Worm (Caenorhabditis elegans): ENCODE results near the gene fbxa-167.

fbxa-167 gene

DNA sequence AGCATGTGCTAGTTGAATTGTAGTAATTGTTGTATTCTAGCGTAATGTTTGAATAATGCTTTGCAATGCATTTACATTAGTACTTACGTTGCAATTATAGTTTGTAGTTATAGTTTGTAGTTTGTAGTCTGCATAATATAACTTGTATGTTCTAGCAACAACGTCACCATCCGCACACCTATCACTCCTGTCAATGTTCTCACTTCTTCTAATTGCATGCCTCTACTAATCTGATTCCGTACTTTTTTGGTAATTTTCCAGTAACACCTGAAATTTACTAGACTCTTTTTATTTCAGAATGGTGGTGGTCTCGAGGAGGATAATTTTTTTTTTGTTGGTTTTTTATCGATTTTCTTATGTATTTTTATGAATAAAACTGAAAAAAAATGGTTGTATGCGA lies 4.7 kb upstream of the fbxa-167 start:
- TF ChIP-seq lin-15B (tag; optimal IDR thresholded peaks at IDR 0.05): no peak
- peak; percentile 43; the same call in 1 of the 2 replicates for TF ChIP-seq nhr-42 (GFP tag; IDR thresholded peaks at IDR 0.05)
- no peak for TF ChIP-seq lir-3 (tag; optimal IDR thresholded peaks at IDR 0.05)
- TF ChIP-seq jun-1 (tag; optimal IDR thresholded peaks at IDR 0.05): no peak
- peak in 1 of 2 experiments; percentile 75 for TF ChIP-seq unc-62 (GFP tag; optimal IDR thresholded peaks at IDR 0.05 in 1 of 2)
- TF ChIP-seq unc-62 (tag; optimal IDR thresholded peaks at IDR 0.05): no peak
- peak; percentile 18 for TF ChIP-seq mep-1 (tag; optimal IDR thresholded peaks at IDR 0.05)
- TF ChIP-seq zip-2 (tag; optimal IDR thresholded peaks at IDR 0.05): no peak
- TF ChIP-seq ces-1 (GFP tag; optimal IDR thresholded peaks at IDR 0.05): no peak
- TF ChIP-seq pha-4 (GFP tag; IDR thresholded peaks at IDR 0.05): no peak
- TF ChIP-seq pha-4 (tag; optimal IDR thresholded peaks at IDR 0.05): no peak
- no peak for TF ChIP-seq F37D6.2 (tag; optimal IDR thresholded peaks at IDR 0.05)
- TF ChIP-seq gei-8 (GFP tag; optimal IDR thresholded peaks at IDR 0.05): no peak
- no peak for TF ChIP-seq zfp-2 (tag; optimal IDR thresholded peaks at IDR 0.05)
- no peak for TF ChIP-seq ceh-32 (tag; optimal IDR thresholded peaks at IDR 0.05; ENCODE audit: poor library complexity)
- TF ChIP-seq aly-2 (tag; optimal IDR thresholded peaks at IDR 0.05): no peak
- no peak for TF ChIP-seq tag-97 (GFP tag; IDR thresholded peaks at IDR 0.05)
- no peak for TF ChIP-seq saeg-2 (GFP tag; IDR thresholded peaks at IDR 0.05)
- no peak for TF ChIP-seq zfp-3 (GFP tag; conservative IDR thresholded peaks at IDR 0.05)
- peak; percentile 0 for TF ChIP-seq mes-2 (tag; optimal IDR thresholded peaks at IDR 0.05; ENCODE audit: poor library complexity, severe bottlenecking)
- no peak for TF ChIP-seq F10B5.3 (tag; optimal IDR thresholded peaks at IDR 0.05)
- TF ChIP-seq nhr-41 (GFP tag; IDR thresholded peaks at IDR 0.05): 0 out of 2 replicates have a peak, but pooled peaks have one; percentile 22
- peak; percentile 75 for TF ChIP-seq duxl-1 (tag; optimal IDR thresholded peaks at IDR 0.05; ENCODE audit: poor library complexity)
- TF ChIP-seq Y5F2A.4 (GFP tag; optimal IDR thresholded peaks at IDR 0.05): no peak
- TF ChIP-seq D1046.2 (GFP tag; IDR thresholded peaks at IDR 0.05): no peak
- TF ChIP-seq nhr-25 (tag; optimal IDR thresholded peaks at IDR 0.05; ENCODE audit: borderline replicate concordance, insufficient read depth): peak; percentile 10
- TF ChIP-seq lin-1 (GFP tag; IDR thresholded peaks at IDR 0.05): no peak
- no peak for TF ChIP-seq ceh-62 (tag; optimal IDR thresholded peaks at IDR 0.05)
- TF ChIP-seq ama-1 (optimal IDR thresholded peaks at IDR 0.05): no peak
- TF ChIP-seq lin-29 (GFP tag; IDR thresholded peaks at IDR 0.05): no peak
- peak; percentile 11 for TF ChIP-seq nhr-77 (tag; optimal IDR thresholded peaks at IDR 0.05)
- no peak for TF ChIP-seq tra-1 (GFP tag; IDR thresholded peaks at IDR 0.05)
- 0 out of 2 replicates have a peak, but pooled peaks have one; percentile 5 for TF ChIP-seq mdt-29 (GFP tag; IDR thresholded peaks at IDR 0.05)
- TF ChIP-seq ZK546.5 (tag; optimal IDR thresholded peaks at IDR 0.05): no peak
- no peak for TF ChIP-seq ceh-44 (GFP tag; IDR thresholded peaks at IDR 0.05)
- peak in 1 of 2 experiments; percentile 31 for TF ChIP-seq lsy-2 (tag; optimal IDR thresholded peaks at IDR 0.05)
- TF ChIP-seq unc-39 (tag; optimal IDR thresholded peaks at IDR 0.05): no peak
- no peak for TF ChIP-seq ZK337.2 (GFP tag; IDR thresholded peaks at IDR 0.05)
- TF ChIP-seq Y48G9A.11 (GFP tag; IDR thresholded peaks at IDR 0.05): no peak
- TF ChIP-seq F49E8.2 (tag; optimal IDR thresholded peaks at IDR 0.05; ENCODE audit: borderline replicate concordance): no peak

DNA sequence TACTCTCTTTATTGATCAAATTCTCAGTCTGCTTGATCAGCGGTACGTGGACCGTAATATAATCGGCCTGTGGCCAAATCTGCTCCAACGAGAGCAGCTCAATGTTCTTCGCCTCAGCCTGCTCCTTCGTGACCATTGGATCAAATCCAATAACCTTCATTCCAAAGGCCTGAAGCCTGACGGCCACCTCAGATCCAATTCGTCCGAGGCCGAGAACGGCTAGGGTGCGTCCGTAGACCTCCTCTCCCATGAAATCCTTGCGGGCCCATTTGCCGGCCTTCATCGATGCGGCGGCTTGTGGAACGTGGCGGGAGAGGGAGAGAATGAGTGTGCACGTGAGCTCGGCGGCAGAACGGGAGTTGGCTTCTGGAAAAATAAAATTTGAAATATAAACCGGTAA lies 3.8 kb upstream of the fbxa-167 start:
- TF ChIP-seq nhr-41 (GFP tag; IDR thresholded peaks at IDR 0.05) (no peak), ZK546.5 (tag; optimal IDR thresholded peaks at IDR 0.05) (no peak), lin-39 (tag; optimal IDR thresholded peaks at IDR 0.05) (no peak), set-16 (GFP tag; IDR thresholded peaks at IDR 0.05) (peak; percentile 79), dmd-8 (GFP tag; IDR thresholded peaks at IDR 0.05) (no peak), fkh-10 (GFP tag; optimal IDR thresholded peaks at IDR 0.05) (no peak)
